Worm (Caenorhabditis elegans): ENCODE measurements around the gene chup-1.

chup-1 gene

ce11 chrX:8750660-8751059 is 41.3 kb upstream of the chup-1 start, which contains the start of gene asns-2:
asns-2 (minus strand) TSS chrX:8750941.
- TF ChIP-seq R02D3.7 (tag; optimal IDR thresholded peaks at IDR 0.05) (no peak), ama-1 (optimal IDR thresholded peaks at IDR 0.05) (peak; percentile 68)

ce11 chrX:8752546-8752945 is 39.4 kb upstream of the chup-1 start:
- TF ChIP-seq nhr-23 (tag; optimal IDR thresholded peaks at IDR 0.05): peak; percentile 68
- peak; percentile 29 for TF ChIP-seq pqm-1 (tag; optimal IDR thresholded peaks at IDR 0.05)
- TF ChIP-seq eor-1 (tag; optimal IDR thresholded peaks at IDR 0.05): no peak
- peak; percentile 81 for TF ChIP-seq nhr-43 (tag; optimal IDR thresholded peaks at IDR 0.05; ENCODE audit: poor library complexity, severe bottlenecking)
- TF ChIP-seq nhr-25 (tag; optimal IDR thresholded peaks at IDR 0.05): peak; percentile 52
- no peak for TF ChIP-seq ceh-28 (tag; optimal IDR thresholded peaks at IDR 0.05)
- TF ChIP-seq mdl-1 (tag; optimal IDR thresholded peaks at IDR 0.05): peak; percentile 44
- no peak for TF ChIP-seq fkh-2 (tag; optimal IDR thresholded peaks at IDR 0.05)
- peak in 1 of 3 experiments; percentile 12 for TF ChIP-seq elt-3 (tag; optimal IDR thresholded peaks at IDR 0.05)
- no peak for TF ChIP-seq ama-1 (optimal IDR thresholded peaks at IDR 0.05)
- no peak for TF ChIP-seq nhr-76 (tag; optimal IDR thresholded peaks at IDR 0.05)
- TF ChIP-seq ztf-4 (tag; optimal IDR thresholded peaks at IDR 0.05): no peak

- TF ChIP-seq tbx-2 (tag; optimal IDR thresholded peaks at IDR 0.05) (no peak), pqm-1 (tag; optimal IDR thresholded peaks at IDR 0.05) (no peak), ceh-9 (tag; optimal IDR thresholded peaks at IDR 0.05) (no peak), mml-1 (tag; optimal IDR thresholded peaks at IDR 0.05) (no peak), pha-4 (tag; optimal IDR thresholded peaks at IDR 0.05) (peak; percentile 6), nhr-28 (tag; optimal IDR thresholded peaks at IDR 0.05) (no peak), skn-1 (tag; optimal IDR thresholded peaks at IDR 0.05) (no peak), ZK546.5 (tag; optimal IDR thresholded peaks at IDR 0.05) (no peak), unc-39 (tag; optimal IDR thresholded peaks at IDR 0.05) (no peak), ama-1 (optimal IDR thresholded peaks at IDR 0.05) (no peak), elt-2 (tag; optimal IDR thresholded peaks at IDR 0.05) (peak; percentile 12), nhr-11 (tag; optimal IDR thresholded peaks at IDR 0.05) (no peak), egl-27 (tag; optimal IDR thresholded peaks at IDR 0.05) (no peak), aly-2 (tag; optimal IDR thresholded peaks at IDR 0.05) (no peak)
Observed at ce11 chrX:8754285-8754795, 37.6 kb upstream of the chup-1 start.

ce11 chrX:8755987-8756386 is 36.0 kb upstream of the chup-1 start:
- no peak for TF ChIP-seq R02D3.7 (tag; optimal IDR thresholded peaks at IDR 0.05)
- TF ChIP-seq ztf-11 (tag; optimal IDR thresholded peaks at IDR 0.05): no peak
- TF ChIP-seq pha-4 (tag; optimal IDR thresholded peaks at IDR 0.05): peak; percentile 30
- TF ChIP-seq nhr-23 (tag; optimal IDR thresholded peaks at IDR 0.05): no peak
- peak; percentile 74 for TF ChIP-seq elt-2 (tag; optimal IDR thresholded peaks at IDR 0.05)
- peak; percentile 67 for TF ChIP-seq pqm-1 (tag; optimal IDR thresholded peaks at IDR 0.05)

ce11 chrX:8761060-8761459 is 30.9 kb upstream of the chup-1 start:
- TF ChIP-seq mdl-1 (tag; optimal IDR thresholded peaks at IDR 0.05): no peak
- TF ChIP-seq mml-1 (tag; optimal IDR thresholded peaks at IDR 0.05): no peak
- TF ChIP-seq aly-2 (tag; optimal IDR thresholded peaks at IDR 0.05): no peak
- no peak for TF ChIP-seq nfya-1 (tag; optimal IDR thresholded peaks at IDR 0.05; ENCODE audit: insufficient read depth)
- peak; percentile 22 for TF ChIP-seq pqm-1 (tag; optimal IDR thresholded peaks at IDR 0.05)
- TF ChIP-seq lin-39 (tag; optimal IDR thresholded peaks at IDR 0.05): peak; percentile 18
- no peak for TF ChIP-seq elt-2 (tag; optimal IDR thresholded peaks at IDR 0.05)
- TF ChIP-seq lin-15B (tag; optimal IDR thresholded peaks at IDR 0.05): no peak
- TF ChIP-seq ceh-28 (tag; optimal IDR thresholded peaks at IDR 0.05): no peak
- TF ChIP-seq nhr-67 (tag; optimal IDR thresholded peaks at IDR 0.05): no peak

- TF ChIP-seq aly-2 (tag; optimal IDR thresholded peaks at IDR 0.05) (no peak), jun-1 (tag; optimal IDR thresholded peaks at IDR 0.05) (no peak), fos-1 (tag; optimal IDR thresholded peaks at IDR 0.05) (no peak), fkh-10 (GFP tag; optimal IDR thresholded peaks at IDR 0.05) (no peak), unc-39 (tag; optimal IDR thresholded peaks at IDR 0.05) (no peak), tbx-2 (tag; optimal IDR thresholded peaks at IDR 0.05) (no peak), hmg-11 (tag; optimal IDR thresholded peaks at IDR 0.05) (no peak), elt-2 (tag; optimal IDR thresholded peaks at IDR 0.05) (no peak), ztf-4 (tag; optimal IDR thresholded peaks at IDR 0.05) (no peak), lin-15B (tag; optimal IDR thresholded peaks at IDR 0.05) (no peak), nhr-237 (tag; optimal IDR thresholded peaks at IDR 0.05) (no peak), skn-1 (tag; optimal IDR thresholded peaks at IDR 0.05) (no peak), elt-3 (tag; optimal IDR thresholded peaks at IDR 0.05) (no peak), lsy-12 (tag; optimal IDR thresholded peaks at IDR 0.05) (no peak), eor-1 (tag; optimal IDR thresholded peaks at IDR 0.05) (no peak)
Observed at ce11 chrX:8761497-8761896, 30.5 kb upstream of the chup-1 start, which contains the start of gene M02D8.5. M02D8.5 (minus strand) TSS chrX:8761597.
